Fruit fly (Drosophila melanogaster) whole organism, embryonic: ENCODE results near the gene CG7656.
A peak's percentile ranks its signal among the peaks of the same experiment; 100 is the strongest.

Source experiments
- Antp ChIP-seq: fragments of 200-800 bp; sonication (Bioruptor generic); optimal IDR thresholded peaks from 3 replicates; lab custom pipeline; 2016; ENCODE audit warnings: missing biosample characterization, missing genetic modification characterization
- CG10147 ChIP-seq: fragments of 200-800 bp; sonication (Bioruptor generic); optimal IDR thresholded peaks from 2 replicates; lab custom pipeline; 2019; ENCODE audit warnings: missing biosample characterization, mild to moderate bottlenecking, missing genetic modification characterization, moderate library complexity
- CG10565 ChIP-seq: fragments of 200-800 bp; sonication (Bioruptor generic); optimal IDR thresholded peaks from 3 replicates; lab custom pipeline; 2016; ENCODE audit warnings: missing biosample characterization, mild to moderate bottlenecking, missing genetic modification characterization
- CG10979 ChIP-seq: fragments of 200-800 bp; sonication (Bioruptor generic); optimal IDR thresholded peaks from 2 replicates; lab custom pipeline; 2018; ENCODE audit warnings: missing biosample characterization, mild to moderate bottlenecking, missing genetic modification characterization, moderate library complexity
- CG11456 ChIP-seq: fragments of 200-800 bp; sonication (Bioruptor generic); IDR thresholded peaks from 3 replicates; pipeline ENCODE4 v1.3.6; 2022; ENCODE audit warnings: missing biosample characterization, missing genetic modification characterization
- CG1233 ChIP-seq: fragments of 200-800 bp; sonication (Bioruptor generic); optimal IDR thresholded peaks from 4 replicates; lab custom pipeline; 2018; ENCODE audit warnings: missing biosample characterization, mild to moderate bottlenecking, missing genetic modification characterization
- CG13287 ChIP-seq: fragments of 200-800 bp; sonication (Bioruptor generic); IDR thresholded peaks from 2 replicates; pipeline ENCODE4 v1.3.6; 2022; ENCODE audit warnings: missing biosample characterization, missing genetic modification characterization; ENCODE audit not compliant: partially characterized antibody
- CG15514 ChIP-seq: fragments of 200-800 bp; sonication (Bioruptor generic); optimal IDR thresholded peaks from 3 replicates; lab custom pipeline; 2017; ENCODE audit warnings: missing biosample characterization, missing genetic modification characterization, mild to moderate bottlenecking, moderate library complexity, missing genetic modification reagents
- CG16813 ChIP-seq: fragments of 200-800 bp; sonication (Bioruptor generic); IDR thresholded peaks from 3 replicates; pipeline ENCODE4 v1.3.6; 2022; ENCODE audit warnings: missing biosample characterization, missing genetic modification characterization; ENCODE audit not compliant: partially characterized antibody
- CG17359 ChIP-seq: fragments of 200-800 bp; sonication (Bioruptor generic); optimal IDR thresholded peaks from 3 replicates; lab custom pipeline; 2018; ENCODE audit warnings: missing biosample characterization, mild to moderate bottlenecking, missing genetic modification characterization, moderate library complexity
- CG2199 ChIP-seq: fragments of 200-800 bp; sonication (Bioruptor generic); IDR thresholded peaks from 3 replicates; pipeline ENCODE4 v1.3.6; 2022; ENCODE audit warnings: missing biosample characterization, missing genetic modification characterization
- CG3065 ChIP-seq: fragments of 200-800 bp; sonication (Bioruptor generic); optimal IDR thresholded peaks from 2 replicates; lab custom pipeline; 2016; ENCODE audit warnings: missing biosample characterization, missing genetic modification characterization
- CG31224 ChIP-seq: fragments of 200-800 bp; sonication (Bioruptor generic); IDR thresholded peaks from 2 replicates; pipeline ENCODE4 v1.3.6; 2022; ENCODE audit warnings: missing biosample characterization, missing genetic modification characterization
- CG32767 ChIP-seq: fragments of 200-800 bp; sonication (Bioruptor generic); IDR thresholded peaks from 2 replicates; pipeline ENCODE4 v1.3.6; 2022; ENCODE audit warnings: missing biosample characterization, missing genetic modification characterization
- CG3407 ChIP-seq: fragments of 200-800 bp; sonication (Bioruptor generic); optimal IDR thresholded peaks from 2 replicates; lab custom pipeline; 2018; ENCODE audit warnings: missing biosample characterization, mild to moderate bottlenecking, missing genetic modification characterization
- CG34376 ChIP-seq: fragments of 200-800 bp; sonication (Bioruptor generic); optimal IDR thresholded peaks from 2 replicates; lab custom pipeline; 2018; ENCODE audit warnings: missing biosample characterization, mild to moderate bottlenecking, missing genetic modification characterization
- CG3995 ChIP-seq: fragments of 200-800 bp; sonication (Bioruptor generic); optimal IDR thresholded peaks from 3 replicates; lab custom pipeline; 2016; ENCODE audit warnings: missing biosample characterization, missing genetic modification characterization
- CG4854 ChIP-seq: fragments of 200-800 bp; sonication (Bioruptor generic); optimal IDR thresholded peaks from 2 replicates; lab custom pipeline; 2016; ENCODE audit warnings: missing biosample characterization, missing genetic modification characterization, inconsistent platforms
- CG5180 ChIP-seq: fragments of 200-800 bp; sonication (Bioruptor generic); optimal IDR thresholded peaks from 3 replicates; lab custom pipeline; 2017; ENCODE audit warnings: missing biosample characterization, missing genetic modification characterization, mild to moderate bottlenecking, moderate library complexity, missing genetic modification reagents
- CG5245 ChIP-seq: fragments of 200-800 bp; sonication (Bioruptor generic); optimal IDR thresholded peaks from 3 replicates; lab custom pipeline; 2016; ENCODE audit warnings: missing biosample characterization, missing genetic modification characterization
- CG6175 ChIP-seq: fragments of 200-800 bp; sonication (Bioruptor generic); IDR thresholded peaks from 3 replicates; pipeline ENCODE4 v1.3.6; 2022; ENCODE audit warnings: missing biosample characterization, missing genetic modification characterization
- Dfd ChIP-seq, 2 experiments: fragments of >200 bp; optimal IDR thresholded peaks; 2 replicates each; lab custom pipeline; 2017; ENCODE audit warnings: missing biosample characterization in 2 of 2, missing genetic modification characterization in 2 of 2
- Dip2 ChIP-seq: fragments of 200-800 bp; sonication (Bioruptor generic); IDR thresholded peaks from 2 replicates; pipeline ENCODE4 v1.3.6; 2022; ENCODE audit warnings: missing biosample characterization, missing genetic modification characterization
- E2f2 ChIP-seq: fragments of 200-800 bp; sonication (Bioruptor generic); IDR thresholded peaks from 2 replicates; pipeline ENCODE4 v1.3.6; 2022; ENCODE audit warnings: missing biosample characterization, missing genetic modification characterization
- HHEX ChIP-seq: fragments of 200-800 bp; sonication (Bioruptor generic); optimal IDR thresholded peaks from 3 replicates; lab custom pipeline; 2017; ENCODE audit warnings: missing biosample characterization, mild to moderate bottlenecking, missing genetic modification characterization, missing genetic modification reagents
- HLH3B ChIP-seq: fragments of 200-800 bp; sonication (Bioruptor generic); IDR thresholded peaks from 2 replicates; pipeline ENCODE4 v1.3.6; 2022; ENCODE audit warnings: missing biosample characterization, missing genetic modification characterization
- NC2α ChIP-seq: fragments of 200-800 bp; sonication (Bioruptor generic); optimal IDR thresholded peaks from 2 replicates; lab custom pipeline; 2016; ENCODE audit warnings: missing biosample characterization, missing genetic modification characterization
- NC2β ChIP-seq: fragments of 200-800 bp; sonication (Bioruptor generic); optimal IDR thresholded peaks from 2 replicates; lab custom pipeline; 2016; ENCODE audit warnings: missing biosample characterization, missing genetic modification characterization
- Six4 ChIP-seq: fragments of 200-800 bp; sonication (Bioruptor generic); optimal IDR thresholded peaks from 2 replicates; lab custom pipeline; 2016; ENCODE audit warnings: missing biosample characterization, missing genetic modification characterization
- Sry-β ChIP-seq: fragments of 200-800 bp; sonication (Bioruptor generic); optimal IDR thresholded peaks from 2 replicates; lab custom pipeline; 2018; ENCODE audit warnings: missing biosample characterization, mild to moderate bottlenecking, missing genetic modification characterization, moderate library complexity
- Ssrp ChIP-seq: fragments of 200-800 bp; sonication (Bioruptor generic); optimal IDR thresholded peaks from 2 replicates; lab custom pipeline; 2018; ENCODE audit warnings: missing biosample characterization, mild to moderate bottlenecking, missing genetic modification characterization, moderate library complexity
- Stat92E ChIP-seq, 3 experiments: fragments of >200 bp in 2 of 3; fragments of 200-800 bp in 1 of 3; sonication (Bioruptor generic) in 1 of 3; optimal IDR thresholded peaks; 2 replicates each; lab custom pipeline; 2017 to 2019; ENCODE audit warnings: missing biosample characterization in 3 of 3, missing genetic modification characterization in 3 of 3, mild to moderate bottlenecking in 1 of 3, moderate library complexity in 1 of 3
- Taf1 ChIP-seq: fragments of 200-800 bp; sonication (Bioruptor generic); IDR thresholded peaks from 2 replicates; pipeline ENCODE4 v1.3.6; 2022; ENCODE audit warnings: missing biosample characterization, missing genetic modification characterization
- Trl ChIP-seq, 3 experiments: fragments of >200 bp in 2 of 3; fragments of 200-800 bp in 1 of 3; sonication (Bioruptor generic) in 1 of 3; optimal IDR thresholded peaks; 2 replicates in 1 of 3; 3 replicates in 2 of 3; lab custom pipeline; 2016 to 2017; ENCODE audit warnings: missing biosample characterization in 1 of 3, missing genetic modification characterization in 1 of 3
- ash1 ChIP-seq: fragments of 200-800 bp; sonication (Bioruptor generic); optimal IDR thresholded peaks from 2 replicates; lab custom pipeline; 2018; ENCODE audit warnings: missing biosample characterization, mild to moderate bottlenecking, missing genetic modification characterization
- ato ChIP-seq: fragments of 200-800 bp; sonication (Bioruptor generic); IDR thresholded peaks from 2 replicates; pipeline ENCODE4 v1.3.6; 2022; ENCODE audit warnings: missing biosample characterization, missing genetic modification characterization; ENCODE audit not compliant: partially characterized antibody
- chinmo ChIP-seq: fragments of 200-800 bp; sonication (Bioruptor generic); IDR thresholded peaks from 4 replicates; pipeline ENCODE4 v1.3.6; 2022; ENCODE audit warnings: missing biosample characterization, missing genetic modification characterization; ENCODE audit not compliant: partially characterized antibody
- dmrt99B ChIP-seq: fragments of 200-800 bp; sonication (Bioruptor generic); optimal IDR thresholded peaks from 2 replicates; lab custom pipeline; 2018; ENCODE audit warnings: missing biosample characterization, mild to moderate bottlenecking, missing genetic modification characterization, moderate library complexity
- eve ChIP-seq, 2 experiments: fragments of >200 bp; optimal IDR thresholded peaks; 2 replicates each; lab custom pipeline; 2017; ENCODE audit warnings: missing biosample characterization in 2 of 2, missing genetic modification characterization in 2 of 2
- ftz-f1 ChIP-seq: fragments of 200-800 bp; sonication (Bioruptor generic); optimal IDR thresholded peaks from 2 replicates; lab custom pipeline; 2016; ENCODE audit warnings: missing biosample characterization, missing genetic modification characterization
- gt ChIP-seq: fragments of 200-800 bp; sonication (Bioruptor generic); IDR thresholded peaks from 2 replicates; pipeline ENCODE4 v1.3.6; 2022; ENCODE audit warnings: missing biosample characterization, missing genetic modification characterization
- nom ChIP-seq: fragments of 200-800 bp; sonication (Bioruptor generic); optimal IDR thresholded peaks from 2 replicates; lab custom pipeline; 2017; ENCODE audit warnings: missing biosample characterization, missing genetic modification characterization, mild to moderate bottlenecking, moderate library complexity, missing genetic modification reagents
- oc ChIP-seq: fragments of 200-800 bp; sonication (Bioruptor generic); optimal IDR thresholded peaks from 2 replicates; lab custom pipeline; 2018; ENCODE audit warnings: missing biosample characterization, mild to moderate bottlenecking, missing genetic modification characterization, moderate library complexity
- pho ChIP-seq: fragments of 200-800 bp; sonication (Bioruptor generic); optimal IDR thresholded peaks from 2 replicates; lab custom pipeline; 2016; ENCODE audit warnings: missing biosample characterization, missing genetic modification characterization
- sima ChIP-seq: fragments of 200-800 bp; sonication (Bioruptor generic); optimal IDR thresholded peaks from 2 replicates; lab custom pipeline; 2016; ENCODE audit warnings: missing biosample characterization, missing genetic modification characterization
- slou ChIP-seq: fragments of 200-800 bp; sonication (Bioruptor generic); optimal IDR thresholded peaks from 3 replicates; lab custom pipeline; 2016; ENCODE audit warnings: missing biosample characterization, missing genetic modification characterization
- sqz ChIP-seq: fragments of 200-800 bp; sonication (Bioruptor generic); optimal IDR thresholded peaks from 3 replicates; lab custom pipeline; 2018; ENCODE audit warnings: missing biosample characterization, mild to moderate bottlenecking, missing genetic modification characterization
- vfl ChIP-seq: fragments of 200-800 bp; sonication (Bioruptor generic); optimal IDR thresholded peaks from 2 replicates; lab custom pipeline; 2016; ENCODE audit warnings: missing biosample characterization, missing genetic modification characterization
- wek ChIP-seq: fragments of 200-800 bp; sonication (Bioruptor generic); optimal IDR thresholded peaks from 3 replicates; lab custom pipeline; 2018; ENCODE audit warnings: missing biosample characterization, mild to moderate bottlenecking, missing genetic modification characterization, moderate library complexity
- yki ChIP-seq: fragments of >200 bp; optimal IDR thresholded peaks from 3 replicates; lab custom pipeline; 2018

CG7656 gene

DNA sequence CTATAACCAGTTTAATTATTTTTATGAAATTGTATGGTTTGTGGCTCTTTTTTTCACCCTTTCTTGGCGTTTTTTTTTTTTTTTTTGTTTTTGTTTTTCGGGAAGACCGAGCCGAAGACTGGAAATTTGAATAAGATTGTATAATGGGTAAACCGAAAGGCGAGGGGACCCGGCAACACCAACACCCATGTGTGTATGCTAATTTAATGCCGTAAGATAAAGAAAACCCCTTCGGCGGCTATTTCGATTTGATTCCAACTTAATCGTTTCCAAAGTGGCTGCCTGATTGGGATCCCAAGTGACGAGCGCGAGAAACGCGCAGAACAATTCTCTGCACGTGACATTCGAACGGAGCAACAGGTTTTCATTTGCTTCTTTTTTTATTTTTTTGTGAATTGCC is 44.5 kb downstream of the CG7656 start (continued):
- no peak for TF ChIP-seq CG6175
- TF ChIP-seq nom (GFP tag; lab: Kevin White, UChicago) = no peak
- TF ChIP-seq CG11456 (GFP tag; lab: Robert Waterston, UW) = no peak
- TF ChIP-seq eve (GFP tag; optimal IDR thresholded peaks at IDR 0.05; lab: Kevin White, UChicago) = no peak
- no peak for TF ChIP-seq E2f2 (GFP tag; lab: Robert Waterston, UW)
- TF ChIP-seq HLH3B = no peak
- no peak for TF ChIP-seq Ssrp
- no peak for TF ChIP-seq ftz-f1 (GFP tag; lab: Kevin White, UChicago)
- TF ChIP-seq CG32767 = no peak
- no peak for TF ChIP-seq Trl (optimal IDR thresholded peaks at IDR 0.05; lab: Kevin White, UChicago)
- no peak for TF ChIP-seq Trl (GFP tag; optimal IDR thresholded peaks at IDR 0.05; lab: Kevin White, UChicago)
- TF ChIP-seq CG3995 = no peak
- no peak for TF ChIP-seq CG5180 (GFP tag; lab: Kevin White, UChicago)
- no peak for TF ChIP-seq CG15514 (GFP tag; lab: Kevin White, UChicago)
- TF ChIP-seq CG31224 (GFP tag; lab: Robert Waterston, UW) = no peak
- TF ChIP-seq ato (GFP tag; lab: Robert Waterston, UW) = no peak
- TF ChIP-seq slou (GFP tag; lab: Kevin White, UChicago) = no peak
- no peak for TF ChIP-seq CG2199 (GFP tag; lab: Robert Waterston, UW)
- no peak for TF ChIP-seq CG10565 (GFP tag; lab: Kevin White, UChicago)
- TF ChIP-seq Stat92E (GFP tag; optimal IDR thresholded peaks at IDR 0.05; lab: Kevin White, UChicago) = no peak
- no peak for TF ChIP-seq NC2β (GFP tag; lab: Kevin White, UChicago)
- TF ChIP-seq CG3407 = no peak
- TF ChIP-seq CG4854 (GFP tag; lab: Kevin White, UChicago) = no peak
- TF ChIP-seq CG10147 (GFP tag; lab: Kevin White, UChicago) = no peak
- TF ChIP-seq CG3065 = no peak
- no peak for TF ChIP-seq CG13287 (GFP tag; lab: Robert Waterston, UW)
- TF ChIP-seq CG16813 (GFP tag; lab: Robert Waterston, UW) = no peak
- TF ChIP-seq CG34376 = no peak
- TF ChIP-seq CG17359 (tag; lab: Kevin White, UChicago) = no peak
- TF ChIP-seq Dip2 (GFP tag; lab: Robert Waterston, UW) = no peak
- TF ChIP-seq gt (GFP tag; lab: Robert Waterston, UW) = no peak
- 0 out of 4 replicates have a peak, but pooled peaks have one; percentile 5 for TF ChIP-seq chinmo (GFP tag; lab: Robert Waterston, UW)
- TF ChIP-seq NC2α (GFP tag; lab: Kevin White, UChicago) = no peak

DNA sequence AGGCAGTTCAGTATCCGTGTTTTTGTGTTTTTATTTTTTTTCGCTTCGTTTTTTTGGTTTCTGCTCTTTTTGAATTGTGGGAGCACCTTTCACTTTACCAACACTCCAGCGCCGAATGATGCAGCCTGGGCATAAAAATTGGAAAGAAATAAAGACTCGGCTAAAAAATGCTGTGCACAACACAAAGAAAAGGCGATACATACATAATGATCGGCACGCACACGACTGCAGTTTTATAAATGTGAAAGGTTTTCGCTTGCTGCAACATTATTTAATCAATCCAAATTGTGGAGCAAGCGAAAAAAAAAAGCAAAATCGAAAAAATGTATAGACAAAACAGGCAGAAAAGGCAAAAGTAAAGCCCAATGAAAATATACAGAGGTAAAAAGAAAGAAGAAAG is 44.9 kb downstream of the CG7656 start:
- TF ChIP-seq sima (no peak), CG1233 (GFP tag; lab: Kevin White, UChicago) (no peak), Sry-β (GFP tag; lab: Kevin White, UChicago) (no peak), CG32767 (no peak), Six4 (GFP tag; lab: Kevin White, UChicago) (no peak), CG5245 (GFP tag; lab: Kevin White, UChicago) (no peak), vfl (GFP tag; lab: Kevin White, UChicago) (no peak), wek (GFP tag; lab: Kevin White, UChicago) (no peak), dmrt99B (tag; lab: Kevin White, UChicago) (no peak), Dfd (GFP tag; optimal IDR thresholded peaks at IDR 0.05; lab: Kevin White, UChicago) (no peak), pho (GFP tag; lab: Kevin White, UChicago) (no peak), ash1 (GFP tag; lab: Kevin White, UChicago) (no peak), sqz (GFP tag; lab: Kevin White, UChicago) (no peak), yki (lab: Kevin White, UChicago) (no peak), Taf1 (GFP tag; lab: Robert Waterston, UW) (no peak), oc (tag; lab: Kevin White, UChicago) (no peak), Antp (no peak), HHEX (GFP tag; lab: Kevin White, UChicago) (no peak), CG10979 (no peak)
